Fruit fly (Drosophila melanogaster): ENCODE data around the gene rdx.

The rdx gene

dm6 chr3R:13983272-13984032 is 48.4 kb downstream of the rdx start (continued):
- TF ChIP-seq da (GFP tag; optimal IDR thresholded peaks at IDR 0.05) (peak; percentile 87), psq (GFP tag; optimal IDR thresholded peaks at IDR 0.05) (peak; percentile 76)

- TF ChIP-seq E2f2 (GFP tag; IDR thresholded peaks at IDR 0.05) (no peak), Camta (GFP tag; optimal IDR thresholded peaks at IDR 0.05) (no peak), ssp (GFP tag; IDR thresholded peaks at IDR 0.05) (no peak), chm (GFP tag; IDR thresholded peaks at IDR 0.05) (peak; percentile 63), CG11504 (tag; optimal IDR thresholded peaks at IDR 0.05) (peak; percentile 73), otp (GFP tag; IDR thresholded peaks at IDR 0.05) (0 out of 3 replicates have a peak, but pooled peaks have one; percentile 14), lov (optimal IDR thresholded peaks at IDR 0.05) (no peak), lov (GFP tag; IDR thresholded peaks at IDR 0.05) (peak; percentile 75; the same call in 1 of the 3 replicates), mam (GFP tag; optimal IDR thresholded peaks at IDR 0.05) (no peak), klu (GFP tag; IDR thresholded peaks at IDR 0.05) (0 out of 2 replicates have a peak, but pooled peaks have one; percentile 30), Lhr (GFP tag; optimal IDR thresholded peaks at IDR 0.05) (no peak), Drgx (GFP tag; IDR thresholded peaks at IDR 0.05) (0 out of 2 replicates have a peak, but pooled peaks have one; percentile 24), CG15696 (tag; optimal IDR thresholded peaks at IDR 0.05) (no peak), Poxn (GFP tag; IDR thresholded peaks at IDR 0.05) (no peak), emc (GFP tag; optimal IDR thresholded peaks at IDR 0.05) (no peak), dpn (GFP tag; optimal IDR thresholded peaks at IDR 0.05) (no peak), ci (GFP tag; IDR thresholded peaks at IDR 0.05) (0 out of 3 replicates have a peak, but pooled peaks have one; percentile 45), CG4424 (GFP tag; optimal IDR thresholded peaks at IDR 0.05) (peak; percentile 17)
Observed at dm6 chr3R:13982298-13982846, 49.5 kb downstream of the rdx start.

dm6 chr3R:13981584-13981983 is 50.3 kb downstream of the rdx start:
- TF ChIP-seq Ets65A (GFP tag) (peak; percentile 79), ci (GFP tag; IDR thresholded peaks at IDR 0.05) (0 out of 3 replicates have a peak, but pooled peaks have one; percentile 5), dmrt11E (tag; optimal IDR thresholded peaks at IDR 0.05) (no peak), h (optimal IDR thresholded peaks at IDR 0.05) (no peak), CG15514 (GFP tag; optimal IDR thresholded peaks at IDR 0.05) (no peak), Dfd (GFP tag; optimal IDR thresholded peaks at IDR 0.05) (peak in 1 of 2 experiments; percentile 90)

DNA sequence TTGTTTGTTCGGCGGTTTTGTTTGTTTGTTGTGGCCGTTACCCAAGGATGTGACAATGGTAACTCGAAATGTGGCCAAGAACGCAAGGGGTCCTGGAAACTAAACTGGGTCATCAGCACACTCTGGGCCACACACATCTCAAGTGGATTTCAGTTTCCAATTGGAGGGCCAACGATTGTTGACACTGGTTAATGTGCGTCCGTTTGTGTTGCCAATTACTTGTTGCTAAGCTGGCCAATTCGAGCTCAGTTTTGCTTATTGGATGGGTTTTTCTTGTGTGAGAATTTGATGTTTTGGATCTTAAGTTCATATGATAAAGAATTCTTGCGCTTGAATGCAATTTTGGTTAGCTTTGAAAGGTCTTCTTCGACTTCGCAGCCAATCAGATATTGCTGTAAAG is 50.9 kb downstream of the rdx start:
- TF ChIP-seq tna (GFP tag; IDR thresholded peaks at IDR 0.05; ENCODE audit: partially characterized antibody) = no peak
- TF ChIP-seq Ptx1 (GFP tag; IDR thresholded peaks at IDR 0.05) = no peak
- TF ChIP-seq HLH4C (GFP tag; IDR thresholded peaks at IDR 0.05; ENCODE audit: partially characterized antibody) = no peak
- no peak for TF ChIP-seq CG16815 (GFP tag; optimal IDR thresholded peaks at IDR 0.05)
- no peak for TF ChIP-seq C15 (GFP tag; IDR thresholded peaks at IDR 0.05)
- peak in 1 of 2 experiments; percentile 80 for TF ChIP-seq insv (GFP tag; optimal IDR thresholded peaks at IDR 0.05)
- TF ChIP-seq rib (GFP tag; IDR thresholded peaks at IDR 0.05) = no peak
- TF ChIP-seq Mrtf (GFP tag; IDR thresholded peaks at IDR 0.05) = no peak
- TF ChIP-seq Elba2 (GFP tag; optimal IDR thresholded peaks at IDR 0.05) = peak; percentile 84
- TF ChIP-seq CG17612 (GFP tag; IDR thresholded peaks at IDR 0.05) = no peak
- TF ChIP-seq row (GFP tag; IDR thresholded peaks at IDR 0.05) = no peak
- TF ChIP-seq tgo (GFP tag; IDR thresholded peaks at IDR 0.05) = no peak

Measured in whole organism, embryonic.